Fruit fly (Drosophila melanogaster) whole organism, prepupa: Measurements from ENCODE around the gene Pus1.

ENCODE experiments used
- CG10631 ChIP-seq: fragments of 200-800 bp; sonication (Bioruptor generic); optimal IDR thresholded peaks from 2 replicates; lab custom pipeline; 2016; ENCODE audit warnings: missing biosample characterization, missing genetic modification characterization
- CG11902 ChIP-seq: fragments of 200-800 bp; sonication (Bioruptor generic); optimal IDR thresholded peaks from 3 replicates; lab custom pipeline; 2016; ENCODE audit warnings: missing biosample characterization, missing genetic modification characterization
- CG15336 ChIP-seq: fragments of 200-800 bp; sonication (Bioruptor generic); IDR thresholded peaks from 2 replicates; pipeline ENCODE4 v1.3.6; 2022; ENCODE audit warnings: missing biosample characterization, missing genetic modification characterization
- CG1621 ChIP-seq: fragments of 200-800 bp; sonication (Bioruptor generic); optimal IDR thresholded peaks from 3 replicates; lab custom pipeline; 2018; ENCODE audit warnings: missing biosample characterization, mild to moderate bottlenecking, missing genetic modification characterization
- CG16779 ChIP-seq: fragments of 200-800 bp; sonication (Bioruptor generic); optimal IDR thresholded peaks from 3 replicates; lab custom pipeline; 2017; ENCODE audit warnings: missing biosample characterization, mild to moderate bottlenecking, missing genetic modification characterization
- CG3032 ChIP-seq: fragments of 200-800 bp; optimal IDR thresholded peaks from 2 replicates; lab custom pipeline; 2019; ENCODE audit warnings: missing biosample characterization, mild to moderate bottlenecking, missing genetic modification characterization, moderate library complexity
- CG34406 ChIP-seq: fragments of 200-800 bp; sonication (Bioruptor generic); optimal IDR thresholded peaks from 3 replicates; lab custom pipeline; 2016; ENCODE audit warnings: missing biosample characterization, missing genetic modification characterization
- CG4318 ChIP-seq: fragments of 200-800 bp; sonication (Bioruptor generic); optimal IDR thresholded peaks from 3 replicates; lab custom pipeline; 2017; ENCODE audit warnings: missing biosample characterization, mild to moderate bottlenecking, missing genetic modification characterization
- CG6163 ChIP-seq: fragments of 200-800 bp; sonication (Bioruptor generic); IDR thresholded peaks from 3 replicates; pipeline ENCODE4 v1.3.6; 2022; ENCODE audit warnings: missing biosample characterization, missing genetic modification characterization
- CG6792 ChIP-seq: fragments of 200-800 bp; sonication (Bioruptor generic); optimal IDR thresholded peaks from 3 replicates; lab custom pipeline; 2016; ENCODE audit warnings: missing biosample characterization, missing genetic modification characterization
- CG6808 ChIP-seq: fragments of 200-800 bp; sonication (Bioruptor generic); optimal IDR thresholded peaks from 3 replicates; lab custom pipeline; 2017; ENCODE audit warnings: missing biosample characterization, missing genetic modification characterization, mild to moderate bottlenecking, moderate library complexity, missing genetic modification reagents
- CG7368 ChIP-seq: fragments of 200-800 bp; sonication (Bioruptor generic); optimal IDR thresholded peaks from 3 replicates; lab custom pipeline; 2016; ENCODE audit warnings: missing biosample characterization, missing genetic modification characterization
- CG8119 ChIP-seq: fragments of 200-800 bp; sonication (Bioruptor generic); IDR thresholded peaks from 3 replicates; pipeline ENCODE4 v1.3.6; 2022; ENCODE audit warnings: missing biosample characterization, missing genetic modification characterization
- Eip93F ChIP-seq: fragments of 200-800 bp; sonication (Bioruptor generic); optimal IDR thresholded peaks from 2 replicates; lab custom pipeline; 2016; ENCODE audit warnings: missing biosample characterization, mild to moderate bottlenecking, missing genetic modification characterization
- Gug ChIP-seq: fragments of 200-800 bp; sonication (Bioruptor generic); IDR thresholded peaks from 2 replicates; pipeline ENCODE4 v1.3.6; 2022; ENCODE audit warnings: missing biosample characterization, missing genetic modification characterization
- Lpt ChIP-seq: fragments of 200-800 bp; sonication (Bioruptor generic); optimal IDR thresholded peaks from 3 replicates; lab custom pipeline; 2016; ENCODE audit warnings: missing biosample characterization, missing genetic modification characterization
- Met ChIP-seq: fragments of 200-800 bp; sonication (Bioruptor generic); optimal IDR thresholded peaks from 3 replicates; lab custom pipeline; 2016; ENCODE audit warnings: missing biosample characterization, missing genetic modification characterization
- OdsH ChIP-seq: fragments of 200-800 bp; sonication (Bioruptor generic); optimal IDR thresholded peaks from 3 replicates; lab custom pipeline; 2016; ENCODE audit warnings: missing biosample characterization, missing genetic modification characterization
- Smox ChIP-seq: fragments of 200-800 bp; sonication (Bioruptor generic); optimal IDR thresholded peaks from 3 replicates; lab custom pipeline; 2016; ENCODE audit warnings: missing biosample characterization, missing genetic modification characterization
- Sox14 ChIP-seq: fragments of 200-800 bp; sonication (Bioruptor generic); optimal IDR thresholded peaks from 3 replicates; lab custom pipeline; 2016; ENCODE audit warnings: missing biosample characterization, missing genetic modification characterization
- achi ChIP-seq: fragments of 200-800 bp; sonication (Bioruptor generic); optimal IDR thresholded peaks from 3 replicates; lab custom pipeline; 2016; ENCODE audit warnings: missing biosample characterization, missing genetic modification characterization
- acj6 ChIP-seq: fragments of 200-800 bp; sonication (Bioruptor generic); optimal IDR thresholded peaks from 3 replicates; lab custom pipeline; 2016; ENCODE audit warnings: missing biosample characterization, missing genetic modification characterization
- dac ChIP-seq: fragments of 200-800 bp; sonication (Bioruptor generic); optimal IDR thresholded peaks from 2 replicates; lab custom pipeline; 2017; ENCODE audit warnings: missing biosample characterization, mild to moderate bottlenecking, missing genetic modification characterization
- dsx ChIP-seq: fragments of 200-800 bp; optimal IDR thresholded peaks from 3 replicates; lab custom pipeline; 2019; ENCODE audit warnings: missing biosample characterization, mild to moderate bottlenecking, missing genetic modification characterization, moderate library complexity; ENCODE audit not compliant: poor library complexity, severe bottlenecking
- eg ChIP-seq: fragments of 200-800 bp; sonication (Bioruptor generic); IDR thresholded peaks from 3 replicates; pipeline ENCODE4 v1.3.6; 2022; ENCODE audit warnings: missing biosample characterization, missing genetic modification characterization
- esn ChIP-seq: fragments of 200-800 bp; sonication (Bioruptor generic); optimal IDR thresholded peaks from 2 replicates; lab custom pipeline; 2016; ENCODE audit warnings: missing biosample characterization, mild to moderate bottlenecking, missing genetic modification characterization, moderate library complexity
- fd59A ChIP-seq: fragments of 200-800 bp; sonication (Bioruptor generic); optimal IDR thresholded peaks from 2 replicates; lab custom pipeline; 2017; ENCODE audit warnings: missing biosample characterization, mild to moderate bottlenecking, missing genetic modification characterization, missing genetic modification reagents
- fd85E ChIP-seq: fragments of 200-800 bp; sonication (Bioruptor generic); optimal IDR thresholded peaks from 3 replicates; lab custom pipeline; 2016; ENCODE audit warnings: missing biosample characterization, missing genetic modification characterization
- fkh ChIP-seq: fragments of 200-800 bp; sonication (Bioruptor generic); optimal IDR thresholded peaks from 3 replicates; lab custom pipeline; 2017; ENCODE audit warnings: missing biosample characterization, mild to moderate bottlenecking, missing genetic modification characterization, moderate library complexity
- lz ChIP-seq: fragments of 200-800 bp; sonication (Bioruptor generic); optimal IDR thresholded peaks from 3 replicates; lab custom pipeline; 2016; ENCODE audit warnings: missing biosample characterization, missing genetic modification characterization
- net ChIP-seq: fragments of 200-800 bp; sonication (Bioruptor generic); optimal IDR thresholded peaks from 3 replicates; lab custom pipeline; 2016; ENCODE audit warnings: missing biosample characterization, missing genetic modification characterization
- pdm3 ChIP-seq: fragments of 200-800 bp; sonication (Bioruptor generic); optimal IDR thresholded peaks from 3 replicates; lab custom pipeline; 2016; ENCODE audit warnings: missing biosample characterization, missing genetic modification characterization
- spab ChIP-seq: fragments of 200-800 bp; sonication (Bioruptor generic); optimal IDR thresholded peaks from 2 replicates; lab custom pipeline; 2017; ENCODE audit warnings: missing biosample characterization, mild to moderate bottlenecking, missing genetic modification characterization, missing genetic modification reagents
- ss ChIP-seq, 2 experiments: fragments of 200-800 bp; sonication (Bioruptor generic); optimal IDR thresholded peaks; 2 replicates in 1 of 2; 3 replicates in 1 of 2; lab custom pipeline; 2017 to 2018; ENCODE audit warnings: mild to moderate bottlenecking in 2 of 2, missing biosample characterization in 2 of 2, missing genetic modification characterization in 2 of 2, moderate library complexity in 1 of 2
- svp ChIP-seq: fragments of 200-800 bp; sonication (Bioruptor generic); peaks from one replicate; lab custom pipeline; 2016; ENCODE audit warnings: missing biosample characterization, missing genetic modification characterization
- vri ChIP-seq: fragments of 200-800 bp; sonication (Bioruptor generic); optimal IDR thresholded peaks from 3 replicates; lab custom pipeline; 2016; ENCODE audit warnings: missing biosample characterization, mild to moderate bottlenecking, missing genetic modification characterization

Gene Pus1

DNA sequence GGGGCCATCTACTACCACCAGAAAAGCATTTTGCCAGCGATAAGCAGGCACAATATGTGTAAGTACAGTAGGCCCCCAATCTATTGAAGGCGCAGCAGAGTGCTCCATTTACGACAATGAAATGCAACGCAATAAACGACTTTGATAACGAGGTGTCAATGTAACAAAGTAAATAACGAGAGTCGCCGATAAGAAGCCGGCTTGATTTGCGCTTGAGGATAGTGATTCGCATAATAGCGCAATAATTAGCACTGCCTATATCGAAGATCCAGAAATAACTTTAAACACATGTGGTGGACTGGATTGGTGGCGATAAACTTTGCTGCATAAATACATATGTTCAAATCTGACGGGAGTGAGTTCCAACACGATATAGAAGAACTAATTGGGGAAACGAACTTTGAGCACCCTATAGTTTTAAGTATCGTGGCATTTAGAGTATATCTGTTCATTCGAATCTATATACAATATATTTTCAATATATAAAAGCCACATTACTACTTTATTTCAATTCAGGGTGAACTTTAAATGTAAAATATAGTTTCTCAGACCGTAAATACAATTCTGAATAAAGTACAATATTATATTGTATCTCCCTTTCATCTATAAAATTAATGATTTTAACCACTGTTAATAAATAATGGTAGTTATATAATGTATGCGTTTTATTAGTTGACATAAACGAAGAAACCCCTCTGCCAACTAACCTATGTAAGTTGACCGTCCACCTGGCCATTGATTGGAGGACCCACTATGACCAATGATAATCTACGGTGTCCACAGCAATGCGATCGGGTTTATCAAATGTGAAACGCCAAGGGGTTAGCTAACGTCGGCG is 43.2 kb downstream of the Pus1 start (continued):
- TF ChIP-seq fd59A (no peak), Gug (GFP tag; lab: Robert Waterston, UW) (no peak), CG8119 (GFP tag; lab: Robert Waterston, UW) (no peak), svp (peak; percentile 77), dac (GFP tag; lab: Kevin White, UChicago) (no peak), Met (GFP tag; lab: Kevin White, UChicago) (no peak), esn (GFP tag; lab: Kevin White, UChicago) (no peak), net (GFP tag; lab: Kevin White, UChicago) (no peak), vri (peak; percentile 67), CG34406 (no peak), CG3032 (tag; lab: Kevin White, UChicago) (no peak), Smox (no peak), CG6792 (GFP tag; lab: Kevin White, UChicago) (no peak), CG4318 (GFP tag; lab: Kevin White, UChicago) (no peak), CG16779 (tag; lab: Kevin White, UChicago) (no peak), achi (GFP tag; lab: Kevin White, UChicago) (no peak), CG6163 (GFP tag; lab: Robert Waterston, UW) (peak; percentile 45; the same call in 2 of the 3 replicates), fd85E (GFP tag; lab: Kevin White, UChicago) (no peak), fkh (GFP tag; lab: Kevin White, UChicago) (peak; percentile 10), OdsH (GFP tag; lab: Kevin White, UChicago) (no peak), Eip93F (GFP tag; lab: Kevin White, UChicago) (no peak)
- TF ChIP-seq, all 60 proteins: peak for 10

DNA sequence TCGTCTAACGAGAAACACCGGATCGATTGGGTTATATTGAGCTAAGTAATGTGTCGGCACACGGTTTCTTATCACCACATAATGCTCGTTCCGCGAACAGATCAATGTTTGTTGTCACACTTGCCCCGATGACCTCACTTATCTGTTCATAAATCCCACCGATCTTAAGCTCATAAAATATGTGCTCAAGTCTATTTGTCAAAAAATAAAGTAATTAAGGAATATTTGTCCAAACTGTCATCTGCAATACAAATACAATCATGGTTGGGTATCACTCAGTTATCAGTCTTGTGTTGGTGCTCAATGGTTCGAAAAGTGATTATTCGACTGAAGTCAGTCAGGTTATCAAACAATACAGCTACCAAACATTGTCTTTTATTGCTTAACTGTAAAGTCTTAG is 44.2 kb downstream of the Pus1 start:
- TF ChIP-seq lz (GFP tag; lab: Kevin White, UChicago): no peak
- peak; percentile 69 for TF ChIP-seq fkh (GFP tag; lab: Kevin White, UChicago)
- TF ChIP-seq svp: peak; percentile 88

DNA sequence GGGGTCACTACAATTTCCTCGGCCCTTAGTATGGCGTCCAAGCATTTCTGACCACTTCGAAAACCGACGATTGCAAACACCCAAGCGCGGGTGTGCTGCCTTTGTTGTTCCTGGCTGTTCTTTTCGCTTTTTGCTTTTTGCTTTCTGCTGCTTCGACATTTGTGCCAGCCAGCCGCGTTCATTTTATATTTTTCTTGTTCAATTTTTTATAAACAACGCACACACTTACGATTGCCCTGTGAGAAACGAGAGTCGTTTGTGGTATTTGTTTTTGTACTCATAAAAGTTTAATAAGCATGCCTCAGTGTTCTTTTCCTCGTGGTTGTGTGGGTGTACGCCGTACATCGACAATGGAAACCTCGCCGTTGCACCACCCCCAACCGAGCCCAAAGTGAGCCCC is 44.7 kb downstream of the Pus1 start:
- TF ChIP-seq CG7368: no peak
- peak; percentile 46 to 70 for TF ChIP-seq ss (GFP tag; optimal IDR thresholded peaks at IDR 0.05; lab: Kevin White, UChicago)
- peak; percentile 49; the same call in 1 of the 3 replicates for TF ChIP-seq eg (GFP tag; lab: Robert Waterston, UW)
- TF ChIP-seq CG4318 (GFP tag; lab: Kevin White, UChicago): no peak
- no peak for TF ChIP-seq acj6 (GFP tag; lab: Kevin White, UChicago)
- TF ChIP-seq spab (GFP tag; lab: Kevin White, UChicago): peak; percentile 12
- TF ChIP-seq CG6808: peak; percentile 37
- TF ChIP-seq dsx: peak; percentile 5
- peak; percentile 17 for TF ChIP-seq CG16779 (tag; lab: Kevin White, UChicago)
- TF ChIP-seq Gug (GFP tag; lab: Robert Waterston, UW): no peak
- TF ChIP-seq CG8119 (GFP tag; lab: Robert Waterston, UW): 0 out of 3 replicates have a peak, but pooled peaks have one; percentile 23
- peak; percentile 58; the same call in 2 of the 3 replicates for TF ChIP-seq CG6163 (GFP tag; lab: Robert Waterston, UW)
- no peak for TF ChIP-seq CG6792 (GFP tag; lab: Kevin White, UChicago)
- no peak for TF ChIP-seq Lpt
- TF ChIP-seq CG15336: 0 out of 2 replicates have a peak, but pooled peaks have one; percentile 13
- TF ChIP-seq achi (GFP tag; lab: Kevin White, UChicago): no peak
- no peak for TF ChIP-seq CG11902 (GFP tag; lab: Kevin White, UChicago)
- no peak for TF ChIP-seq CG34406
- TF ChIP-seq CG10631: no peak
- TF ChIP-seq Sox14 (GFP tag; lab: Kevin White, UChicago): peak; percentile 20
- TF ChIP-seq pdm3 (GFP tag; lab: Kevin White, UChicago): no peak
- peak; percentile 11 for TF ChIP-seq CG1621
